Fruit fly (Drosophila melanogaster) whole organism, embryonic: ENCODE measurements around the gene Phs.

Experiments
- CG10209 ChIP-seq: fragments of 200-800 bp; sonication (Bioruptor generic); optimal IDR thresholded peaks from 3 replicates; lab custom pipeline; 2017; ENCODE audit warnings: missing biosample characterization, mild to moderate bottlenecking, missing genetic modification characterization, missing genetic modification reagents
- CG11398 ChIP-seq: fragments of 200-800 bp; sonication (Bioruptor generic); optimal IDR thresholded peaks from 2 replicates; lab custom pipeline; 2016; ENCODE audit warnings: missing biosample characterization, missing genetic modification characterization
- CG11456 ChIP-seq: fragments of 200-800 bp; sonication (Bioruptor generic); IDR thresholded peaks from 3 replicates; pipeline ENCODE4 v1.3.6; 2022; ENCODE audit warnings: missing biosample characterization, missing genetic modification characterization
- CG13296 ChIP-seq: fragments of 200-800 bp; sonication (Bioruptor generic); optimal IDR thresholded peaks from 3 replicates; lab custom pipeline; 2018; ENCODE audit warnings: missing biosample characterization, mild to moderate bottlenecking, missing genetic modification characterization
- CG13424 ChIP-seq: fragments of 200-800 bp; sonication (Bioruptor generic); optimal IDR thresholded peaks from 2 replicates; lab custom pipeline; 2019; ENCODE audit warnings: missing biosample characterization, mild to moderate bottlenecking, missing genetic modification characterization, moderate library complexity
- CG15479 ChIP-seq: fragments of 200-800 bp; sonication (Bioruptor generic); optimal IDR thresholded peaks from 3 replicates; lab custom pipeline; 2019; ENCODE audit warnings: missing biosample characterization, mild to moderate bottlenecking, missing genetic modification characterization, moderate library complexity
- CG15696 ChIP-seq: fragments of 200-800 bp; sonication (Bioruptor generic); optimal IDR thresholded peaks from 2 replicates; lab custom pipeline; 2019; ENCODE audit warnings: missing biosample characterization, mild to moderate bottlenecking, missing genetic modification characterization, moderate library complexity
- CG16815 ChIP-seq: fragments of 200-800 bp; sonication (Bioruptor generic); optimal IDR thresholded peaks from 3 replicates; lab custom pipeline; 2017; ENCODE audit warnings: missing biosample characterization, mild to moderate bottlenecking, missing genetic modification characterization
- CG16863 ChIP-seq: fragments of 200-800 bp; sonication (Bioruptor generic); optimal IDR thresholded peaks from 3 replicates; lab custom pipeline; 2016; ENCODE audit warnings: missing biosample characterization, missing genetic modification characterization
- CG17385 ChIP-seq: fragments of 200-800 bp; sonication (Bioruptor generic); optimal IDR thresholded peaks from 3 replicates; lab custom pipeline; 2018; ENCODE audit warnings: missing biosample characterization, mild to moderate bottlenecking, missing genetic modification characterization
- CG2875 ChIP-seq: fragments of 200-800 bp; sonication (Bioruptor generic); optimal IDR thresholded peaks from 2 replicates; lab custom pipeline; 2017; ENCODE audit warnings: missing biosample characterization, mild to moderate bottlenecking, missing genetic modification characterization, missing genetic modification reagents
- CG2889 ChIP-seq: fragments of 200-800 bp; sonication (Bioruptor generic); IDR thresholded peaks from 3 replicates; pipeline ENCODE4 v1.3.6; 2022; ENCODE audit warnings: missing biosample characterization, missing genetic modification characterization
- CG30403 ChIP-seq: fragments of 200-800 bp; sonication (Bioruptor generic); optimal IDR thresholded peaks from 3 replicates; lab custom pipeline; 2016; ENCODE audit warnings: missing biosample characterization, missing genetic modification characterization
- CG31388 ChIP-seq: fragments of 200-800 bp; sonication (Bioruptor generic); optimal IDR thresholded peaks from 2 replicates; lab custom pipeline; 2016; ENCODE audit warnings: missing biosample characterization, missing genetic modification characterization
- CG32767 ChIP-seq: fragments of 200-800 bp; sonication (Bioruptor generic); IDR thresholded peaks from 2 replicates; pipeline ENCODE4 v1.3.6; 2022; ENCODE audit warnings: missing biosample characterization, missing genetic modification characterization
- CG32772 ChIP-seq: fragments of 200-800 bp; sonication (Bioruptor generic); IDR thresholded peaks from 2 replicates; pipeline ENCODE4 v1.3.6; 2022; ENCODE audit warnings: missing biosample characterization, missing genetic modification characterization
- CG33213 ChIP-seq: fragments of 200-800 bp; sonication (Bioruptor generic); optimal IDR thresholded peaks from 3 replicates; lab custom pipeline; 2016; ENCODE audit warnings: missing biosample characterization, missing genetic modification characterization
- CG6254 ChIP-seq: fragments of 200-800 bp; sonication (Bioruptor generic); optimal IDR thresholded peaks from 3 replicates; lab custom pipeline; 2017; ENCODE audit warnings: mild to moderate bottlenecking, missing biosample characterization, missing genetic modification reagents, missing genetic modification characterization
- CG6765 ChIP-seq: fragments of 200-800 bp; sonication (Bioruptor generic); optimal IDR thresholded peaks from 3 replicates; lab custom pipeline; 2017; ENCODE audit warnings: missing biosample characterization, mild to moderate bottlenecking, missing genetic modification characterization
- CG7786 ChIP-seq: fragments of 200-800 bp; sonication (Bioruptor generic); optimal IDR thresholded peaks from 2 replicates; lab custom pipeline; 2016; ENCODE audit warnings: missing biosample characterization, missing genetic modification characterization
- Dek ChIP-seq: fragments of 200-800 bp; sonication (Bioruptor generic); optimal IDR thresholded peaks from 3 replicates; lab custom pipeline; 2019; ENCODE audit warnings: missing biosample characterization, mild to moderate bottlenecking, missing genetic modification characterization, moderate library complexity
- Dll ChIP-seq: fragments of 200-800 bp; sonication (Bioruptor generic); IDR thresholded peaks from 4 replicates; pipeline ENCODE4 v1.3.6; 2022; ENCODE audit warnings: missing biosample characterization, missing genetic modification characterization; ENCODE audit not compliant: partially characterized antibody
- Elba2 ChIP-seq: fragments of 200-800 bp; sonication (Bioruptor generic); optimal IDR thresholded peaks from 3 replicates; lab custom pipeline; 2016; ENCODE audit warnings: missing biosample characterization, missing genetic modification characterization
- Fer3 ChIP-seq: fragments of 200-800 bp; sonication (Bioruptor generic); optimal IDR thresholded peaks from 2 replicates; lab custom pipeline; 2018; ENCODE audit warnings: missing biosample characterization, mild to moderate bottlenecking, missing genetic modification characterization, moderate library complexity
- HLHmδ ChIP-seq: fragments of 200-800 bp; sonication (Bioruptor generic); optimal IDR thresholded peaks from 2 replicates; lab custom pipeline; 2018; ENCODE audit warnings: missing biosample characterization, mild to moderate bottlenecking, missing genetic modification characterization, moderate library complexity
- Hey ChIP-seq: fragments of 200-800 bp; sonication (Bioruptor generic); optimal IDR thresholded peaks from 3 replicates; lab custom pipeline; 2018; ENCODE audit warnings: missing biosample characterization, mild to moderate bottlenecking, missing genetic modification characterization
- Mad ChIP-seq: fragments of 200-800 bp; sonication (Bioruptor generic); optimal IDR thresholded peaks from 2 replicates; lab custom pipeline; 2016; ENCODE audit warnings: missing biosample characterization, missing genetic modification characterization
- Mes4 ChIP-seq: fragments of 200-800 bp; sonication (Bioruptor generic); optimal IDR thresholded peaks from 2 replicates; lab custom pipeline; 2016; ENCODE audit warnings: missing biosample characterization, missing genetic modification characterization
- Nf-YB ChIP-seq: fragments of 200-800 bp; sonication (Bioruptor generic); optimal IDR thresholded peaks from 3 replicates; lab custom pipeline; 2019; ENCODE audit warnings: missing biosample characterization, mild to moderate bottlenecking, missing genetic modification characterization, moderate library complexity
- Oaz ChIP-seq: fragments of 200-800 bp; sonication (Bioruptor generic); IDR thresholded peaks from 2 replicates; pipeline ENCODE4 v1.3.6; 2022; ENCODE audit warnings: missing biosample characterization, missing genetic modification characterization
- Rx ChIP-seq: fragments of 200-800 bp; sonication (Bioruptor generic); IDR thresholded peaks from 2 replicates; pipeline ENCODE4 v1.3.6; 2022; ENCODE audit warnings: missing biosample characterization, missing genetic modification characterization
- Six4 ChIP-seq: fragments of 200-800 bp; sonication (Bioruptor generic); optimal IDR thresholded peaks from 2 replicates; lab custom pipeline; 2016; ENCODE audit warnings: missing biosample characterization, missing genetic modification characterization
- Sox102F ChIP-seq: fragments of 200-800 bp; sonication (Bioruptor generic); optimal IDR thresholded peaks from 2 replicates; lab custom pipeline; 2018; ENCODE audit warnings: missing biosample characterization, mild to moderate bottlenecking, missing genetic modification characterization, moderate library complexity
- Xrp1 ChIP-seq: fragments of 200-800 bp; sonication (Bioruptor generic); IDR thresholded peaks from 2 replicates; pipeline ENCODE4 v1.3.6; 2022; ENCODE audit warnings: missing biosample characterization, missing genetic modification characterization
- ap ChIP-seq: fragments of 200-800 bp; sonication (Bioruptor generic); IDR thresholded peaks from 2 replicates; pipeline ENCODE4 v1.3.6; 2022; ENCODE audit warnings: missing biosample characterization, missing genetic modification characterization
- ara ChIP-seq: fragments of 200-800 bp; sonication (Bioruptor generic); IDR thresholded peaks from 2 replicates; pipeline ENCODE4 v1.3.6; 2022; ENCODE audit warnings: missing biosample characterization, missing genetic modification characterization
- az2 ChIP-seq: fragments of 200-800 bp; sonication (Bioruptor generic); optimal IDR thresholded peaks from 3 replicates; lab custom pipeline; 2016; ENCODE audit warnings: missing biosample characterization, missing genetic modification characterization
- bsh ChIP-seq, 2 experiments: fragments of 200-800 bp; sonication (Bioruptor generic); optimal IDR thresholded peaks; 2 replicates each; lab custom pipeline; 2017 to 2018; ENCODE audit warnings: mild to moderate bottlenecking in 2 of 2, missing biosample characterization in 2 of 2, missing genetic modification characterization in 2 of 2, moderate library complexity in 1 of 2
- da ChIP-seq: fragments of 200-800 bp; sonication (Bioruptor generic); optimal IDR thresholded peaks from 2 replicates; lab custom pipeline; 2016; ENCODE audit warnings: missing biosample characterization, missing genetic modification characterization
- ftz-f1 ChIP-seq: fragments of 200-800 bp; sonication (Bioruptor generic); optimal IDR thresholded peaks from 2 replicates; lab custom pipeline; 2016; ENCODE audit warnings: missing biosample characterization, missing genetic modification characterization
- fu2 ChIP-seq: fragments of 200-800 bp; sonication (Bioruptor generic); optimal IDR thresholded peaks from 2 replicates; lab custom pipeline; 2016; ENCODE audit warnings: missing biosample characterization, missing genetic modification characterization
- gfzf ChIP-seq: fragments of 200-800 bp; sonication (Bioruptor generic); optimal IDR thresholded peaks from 2 replicates; lab custom pipeline; 2016; ENCODE audit warnings: missing biosample characterization, mild to moderate bottlenecking, missing genetic modification characterization, moderate library complexity
- ind ChIP-seq: fragments of 200-800 bp; sonication (Bioruptor generic); optimal IDR thresholded peaks from 3 replicates; lab custom pipeline; 2016; ENCODE audit warnings: missing biosample characterization, missing genetic modification characterization
- mirr ChIP-seq: fragments of 200-800 bp; sonication (Bioruptor generic); optimal IDR thresholded peaks from 3 replicates; lab custom pipeline; 2018; ENCODE audit warnings: missing biosample characterization, mild to moderate bottlenecking, missing genetic modification characterization
- sima ChIP-seq: fragments of 200-800 bp; sonication (Bioruptor generic); optimal IDR thresholded peaks from 2 replicates; lab custom pipeline; 2016; ENCODE audit warnings: missing biosample characterization, missing genetic modification characterization
- sna ChIP-seq: fragments of 200-800 bp; sonication (Bioruptor generic); IDR thresholded peaks from 2 replicates; pipeline ENCODE4 v1.3.6; 2022; ENCODE audit warnings: missing biosample characterization, missing genetic modification characterization; ENCODE audit not compliant: partially characterized antibody
- sqz ChIP-seq: fragments of 200-800 bp; sonication (Bioruptor generic); optimal IDR thresholded peaks from 3 replicates; lab custom pipeline; 2018; ENCODE audit warnings: missing biosample characterization, mild to moderate bottlenecking, missing genetic modification characterization
- tio ChIP-seq: fragments of 200-800 bp; sonication (Bioruptor generic); optimal IDR thresholded peaks from 2 replicates; lab custom pipeline; 2017; ENCODE audit warnings: missing biosample characterization, missing genetic modification characterization, inconsistent platforms
- usp ChIP-seq: fragments of >200 bp; optimal IDR thresholded peaks from 2 replicates; lab custom pipeline; 2017; ENCODE audit warnings: missing biosample characterization, missing genetic modification characterization
- zfh1 ChIP-seq: fragments of 200-800 bp; sonication (Bioruptor generic); IDR thresholded peaks from 3 replicates; pipeline ENCODE4 v1.3.6; 2022; ENCODE audit warnings: missing biosample characterization, missing genetic modification characterization

Phs gene

DNA sequence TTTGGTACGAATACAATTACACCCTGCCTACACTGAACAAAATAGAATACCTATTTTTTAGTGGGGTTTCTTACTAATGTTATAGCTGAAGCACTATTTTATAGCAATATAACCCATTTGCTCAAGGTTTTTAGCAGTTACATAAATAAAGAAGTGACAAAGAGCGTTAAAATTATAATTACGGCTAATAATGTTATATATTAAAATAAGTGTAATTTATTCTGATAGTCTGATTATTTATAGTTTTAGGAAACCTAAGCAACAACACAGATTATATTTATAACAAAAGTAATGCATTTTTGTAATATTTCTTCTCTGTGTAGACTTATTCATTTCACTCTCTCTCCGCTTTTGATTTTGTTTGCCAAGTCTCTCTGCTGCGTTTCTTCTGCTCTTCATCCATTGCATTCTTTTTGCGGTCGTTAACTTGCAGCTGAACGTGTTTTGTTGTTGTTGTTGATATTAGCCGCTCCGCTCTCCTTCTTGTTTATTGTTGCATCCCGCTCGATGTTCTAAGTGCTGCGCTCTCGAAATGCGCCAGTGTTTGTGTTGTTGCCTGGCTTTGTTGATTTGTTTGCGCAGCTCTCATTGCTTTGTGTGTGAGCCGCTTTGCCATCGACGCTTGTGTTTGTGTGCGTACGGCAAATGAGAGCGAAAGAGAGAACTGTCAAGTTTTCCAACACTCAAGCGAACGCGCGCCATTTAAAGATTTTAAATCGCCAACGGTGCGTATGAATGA is 6.1 kb downstream of the Phs start (continued):
- TF ChIP-seq CG15696 (tag; lab: Kevin White, UChicago), result peak; percentile 50
- TF ChIP-seq ftz-f1 (GFP tag; lab: Kevin White, UChicago), result no peak
- TF ChIP-seq Six4 (GFP tag; lab: Kevin White, UChicago), result peak; percentile 83
- peak; percentile 74 for TF ChIP-seq ap
- TF ChIP-seq CG33213 (GFP tag; lab: Kevin White, UChicago), result peak; percentile 12
- TF ChIP-seq CG32767, result peak; percentile 80
- peak; percentile 90 for TF ChIP-seq ind (GFP tag; lab: Kevin White, UChicago)
- TF ChIP-seq Hey (tag; lab: Kevin White, UChicago), result no peak
- TF ChIP-seq CG6765 (GFP tag; lab: Kevin White, UChicago), result peak; percentile 83
- TF ChIP-seq bsh (GFP tag; optimal IDR thresholded peaks at IDR 0.05; lab: Kevin White, UChicago), result peak; percentile 86 to 94
- TF ChIP-seq Sox102F (GFP tag; lab: Kevin White, UChicago), result peak; percentile 97
- TF ChIP-seq CG2889 (GFP tag; lab: Robert Waterston, UW), result peak; percentile 59
- TF ChIP-seq CG11398 (GFP tag; lab: Kevin White, UChicago), result no peak
- peak; percentile 94 for TF ChIP-seq CG13424 (tag; lab: Kevin White, UChicago)
- TF ChIP-seq CG15479, result no peak
- peak; percentile 80 for TF ChIP-seq Nf-YB (GFP tag; lab: Kevin White, UChicago)
- no peak for TF ChIP-seq sna (GFP tag; lab: Robert Waterston, UW)
- peak; percentile 95 for TF ChIP-seq CG30403 (GFP tag; lab: Kevin White, UChicago)
- peak; percentile 71 for TF ChIP-seq sqz (GFP tag; lab: Kevin White, UChicago)
- peak; percentile 79 for TF ChIP-seq CG13296 (GFP tag; lab: Kevin White, UChicago)
- no peak for TF ChIP-seq sima (GFP tag; lab: Kevin White, UChicago)
- TF ChIP-seq CG10209 (GFP tag; lab: Kevin White, UChicago), result peak; percentile 92
- TF ChIP-seq Oaz (GFP tag; lab: Robert Waterston, UW), result peak; percentile 66
- TF ChIP-seq Fer3 (tag; lab: Kevin White, UChicago), result peak; percentile 88
- TF ChIP-seq ara, result peak; percentile 67
- peak; percentile 66; the same call in 2 of the 3 replicates for TF ChIP-seq zfh1
- peak; percentile 86 for TF ChIP-seq CG17385 (GFP tag; lab: Kevin White, UChicago)
- TF ChIP-seq CG16863, result no peak
- peak; percentile 85 for TF ChIP-seq CG16815 (GFP tag; lab: Kevin White, UChicago)
- TF ChIP-seq da, result no peak
- TF ChIP-seq usp (GFP tag; lab: Kevin White, UChicago), result no peak
- no peak for TF ChIP-seq Dll (GFP tag; lab: Robert Waterston, UW)
- peak; percentile 89 for TF ChIP-seq CG2875 (GFP tag; lab: Kevin White, UChicago)
- TF ChIP-seq Mes4 (GFP tag; lab: Kevin White, UChicago), result no peak
- no peak for TF ChIP-seq Rx (GFP tag; lab: Robert Waterston, UW)
- no peak for TF ChIP-seq fu2 (GFP tag; lab: Kevin White, UChicago)
- peak; percentile 89 for TF ChIP-seq az2 (GFP tag; lab: Kevin White, UChicago)
- peak; percentile 91 for TF ChIP-seq tio (GFP tag; lab: Kevin White, UChicago)
- peak; percentile 55 for TF ChIP-seq CG31388 (GFP tag; lab: Kevin White, UChicago)
- peak; percentile 34 for TF ChIP-seq CG7786 (GFP tag; lab: Kevin White, UChicago)
- peak; percentile 11 for TF ChIP-seq mirr (GFP tag; lab: Kevin White, UChicago)
- TF ChIP-seq Elba2 (GFP tag; lab: Kevin White, UChicago), result no peak
- peak; percentile 92 for TF ChIP-seq Dek
- peak; percentile 84 for TF ChIP-seq Xrp1 (GFP tag; lab: Robert Waterston, UW)
- TF ChIP-seq CG6254 (GFP tag; lab: Kevin White, UChicago), result peak; percentile 87
- TF ChIP-seq HLHmδ (GFP tag; lab: Kevin White, UChicago), result peak; percentile 65
- TF ChIP-seq CG11456, result no peak; the same call in 2 of the 3 replicates
- no peak for TF ChIP-seq gfzf
- TF ChIP-seq CG32772 (GFP tag; lab: Robert Waterston, UW), result peak; percentile 81
- peak; percentile 2 for TF ChIP-seq Mad (GFP tag; lab: Kevin White, UChicago)
